Fruit fly (Drosophila melanogaster): ENCODE data around the gene AOX3.

Gene AOX3

dm6 chr3R:15587491-15587890 is 39.5 kb upstream of the AOX3 start (continued):
- peak; percentile 20 for TF ChIP-seq CG14710 (tag; optimal IDR thresholded peaks at IDR 0.05)

dm6 chr3R:15584523-15585149 is 36.6 kb upstream of the AOX3 start:
- peak in 1 of 2 experiments; percentile 69 for TF ChIP-seq tll (GFP tag; optimal IDR thresholded peaks at IDR 0.05)
- TF ChIP-seq CG6272 (GFP tag; IDR thresholded peaks at IDR 0.05), result no peak
- no peak for TF ChIP-seq da (GFP tag; optimal IDR thresholded peaks at IDR 0.05)
- peak; percentile 99 for TF ChIP-seq twi (tag; optimal IDR thresholded peaks at IDR 0.05)
- no peak for TF ChIP-seq fd96Cb (tag; optimal IDR thresholded peaks at IDR 0.05)
- no peak for TF ChIP-seq Scr (GFP tag; IDR thresholded peaks at IDR 0.05; ENCODE audit: partially characterized antibody)
- peak; percentile 31 for TF ChIP-seq Kr (GFP tag; optimal IDR thresholded peaks at IDR 0.05)
- TF ChIP-seq Spps (tag; optimal IDR thresholded peaks at IDR 0.05), result no peak
- no peak for TF ChIP-seq CG15601 (tag; optimal IDR thresholded peaks at IDR 0.05)
- TF ChIP-seq hth (optimal IDR thresholded peaks at IDR 0.05), result peak; percentile 14
- no peak for TF ChIP-seq CG9932 (GFP tag; IDR thresholded peaks at IDR 0.05)
- no peak for TF ChIP-seq CG3847 (GFP tag; IDR thresholded peaks at IDR 0.05)
- no peak for TF ChIP-seq dysf (GFP tag; IDR thresholded peaks at IDR 0.05)
- no peak for TF ChIP-seq CG14050 (GFP tag; IDR thresholded peaks at IDR 0.05)
- no peak for TF ChIP-seq tin (GFP tag; optimal IDR thresholded peaks at IDR 0.05)
- no peak for TF ChIP-seq crc (GFP tag; optimal IDR thresholded peaks at IDR 0.05)
- TF ChIP-seq Dll (GFP tag; IDR thresholded peaks at IDR 0.05; ENCODE audit: partially characterized antibody), result 0 out of 4 replicates have a peak, but pooled peaks have one; percentile 12
- no peak for TF ChIP-seq chm (GFP tag; IDR thresholded peaks at IDR 0.05)
- TF ChIP-seq zfh1 (GFP tag; IDR thresholded peaks at IDR 0.05), result no peak
- peak; percentile 94 for TF ChIP-seq D (optimal IDR thresholded peaks at IDR 0.05)
- no peak for TF ChIP-seq D (GFP tag; optimal IDR thresholded peaks at IDR 0.05)
- no peak for TF ChIP-seq aop (GFP tag; IDR thresholded peaks at IDR 0.05)
- TF ChIP-seq ac (GFP tag; optimal IDR thresholded peaks at IDR 0.05), result no peak
- no peak for TF ChIP-seq CG12744 (GFP tag; optimal IDR thresholded peaks at IDR 0.05)

- no peak for TF ChIP-seq Dad (GFP tag; optimal IDR thresholded peaks at IDR 0.05)
- peak; percentile 28 for TF ChIP-seq oc (tag; optimal IDR thresholded peaks at IDR 0.05)
- no peak for TF ChIP-seq CG12236 (GFP tag; optimal IDR thresholded peaks at IDR 0.05)
- peak; percentile 20 for TF ChIP-seq sens (GFP tag)
- TF ChIP-seq pita (GFP tag; optimal IDR thresholded peaks at IDR 0.05), result no peak
- TF ChIP-seq CG4730 (GFP tag; IDR thresholded peaks at IDR 0.05), result no peak
- no peak for TF ChIP-seq CG4328 (GFP tag; optimal IDR thresholded peaks at IDR 0.05)
- no peak for TF ChIP-seq dan (GFP tag; IDR thresholded peaks at IDR 0.05)
- TF ChIP-seq row (GFP tag; IDR thresholded peaks at IDR 0.05), result no peak
- no peak for TF ChIP-seq MTF-1 (GFP tag; optimal IDR thresholded peaks at IDR 0.05; ENCODE audit: borderline replicate concordance)
- TF ChIP-seq CG5245 (GFP tag; optimal IDR thresholded peaks at IDR 0.05), result no peak
- TF ChIP-seq Max (GFP tag; optimal IDR thresholded peaks at IDR 0.05), result no peak
- peak; percentile 70 for TF ChIP-seq zen (tag; optimal IDR thresholded peaks at IDR 0.05)
- TF ChIP-seq Sry-β (GFP tag; optimal IDR thresholded peaks at IDR 0.05), result no peak
- TF ChIP-seq chn (GFP tag; optimal IDR thresholded peaks at IDR 0.05), result no peak
- TF ChIP-seq Doc2 (GFP tag; IDR thresholded peaks at IDR 0.05), result no peak
- TF ChIP-seq Hr78 (GFP tag; optimal IDR thresholded peaks at IDR 0.05), result no peak
- TF ChIP-seq Pdp1 (GFP tag; optimal IDR thresholded peaks at IDR 0.05), result no peak
- no peak for TF ChIP-seq wor (GFP tag; IDR thresholded peaks at IDR 0.05)
- no peak for TF ChIP-seq dpn (GFP tag; optimal IDR thresholded peaks at IDR 0.05)
- TF ChIP-seq Ets65A (GFP tag), result peak; percentile 86
- no peak for TF ChIP-seq CG13894 (tag; optimal IDR thresholded peaks at IDR 0.05)
- peak in 1 of 2 experiments; percentile 58 for TF ChIP-seq tll (GFP tag; optimal IDR thresholded peaks at IDR 0.05)
- no peak for TF ChIP-seq CG7963 (GFP tag; IDR thresholded peaks at IDR 0.05; ENCODE audit: partially characterized antibody)
- no peak for TF ChIP-seq D19A (tag; optimal IDR thresholded peaks at IDR 0.05)
These were observed 35.5 kb upstream of the AOX3 start for dm6 chr3R:15583447-15583846.
